Worm (Caenorhabditis elegans) whole organism, L4 larva: ENCODE data around the gene C05D11.13.

Source experiments
- F26F4.8 ChIP-seq: fragments of 200-800 bp; sonication (Bioruptor generic); conservative IDR thresholded peaks from 2 replicates; pipeline ENCODE4 v1.3.6; 2022; ENCODE audit warnings: missing genetic modification characterization, missing compliant biosample characterization
- T20F7.1 ChIP-seq: fragments of 200-800 bp; sonication (Bioruptor generic); optimal IDR thresholded peaks from 2 replicates; lab custom pipeline; 2018; ENCODE audit warnings: mild to moderate bottlenecking, missing genetic modification characterization, missing compliant biosample characterization
- ZK337.2 ChIP-seq: fragments of 200-800 bp; sonication (Bioruptor generic); IDR thresholded peaks from 2 replicates; pipeline ENCODE4 v1.3.6; 2022; ENCODE audit warnings: missing genetic modification reagents, missing genetic modification characterization, missing compliant biosample characterization
- ceh-20 ChIP-seq: fragments of 200-800 bp; sonication (Bioruptor generic); IDR thresholded peaks from 2 replicates; pipeline ENCODE4 v1.3.6; 2022; ENCODE audit warnings: missing genetic modification reagents, missing genetic modification characterization, missing compliant biosample characterization
- cey-2 ChIP-seq: sonication (generic microtip); optimal IDR thresholded peaks from 3 replicates; lab custom pipeline; 2017; ENCODE audit warnings: missing genetic modification characterization, mild to moderate bottlenecking, missing compliant biosample characterization, antibody characterized with exemption, borderline replicate concordance; ENCODE audit not compliant: insufficient read depth
- ctbp-1 ChIP-seq: fragments of 200-800 bp; sonication (Bioruptor generic); IDR thresholded peaks from 2 replicates; pipeline ENCODE4 v1.3.6; 2022; ENCODE audit warnings: missing genetic modification reagents, missing genetic modification characterization, missing compliant biosample characterization
- daf-16 ChIP-seq, 3 experiments: sonication (generic microtip); optimal IDR thresholded peaks; 2 replicates each; lab custom pipeline; 2016 to 2017; ENCODE audit warnings: missing genetic modification characterization in 3 of 3, missing genetic modification reagents in 3 of 3, mild to moderate bottlenecking in 2 of 3, missing compliant biosample characterization in 2 of 3, missing biosample characterization in 1 of 3, moderate library complexity in 1 of 3
- dmd-8 ChIP-seq: fragments of 200-800 bp; sonication (Bioruptor generic); IDR thresholded peaks from 2 replicates; pipeline ENCODE4 v1.3.6; 2022; ENCODE audit warnings: missing genetic modification characterization, missing compliant biosample characterization
- dpl-1 ChIP-seq: fragments of 150-350 bp; optimal IDR thresholded peaks from 2 replicates; lab custom pipeline; 2014; ENCODE audit warnings: missing biosample characterization, missing genetic modification reagents, missing genetic modification characterization
- duxl-1 ChIP-seq: sonication (generic microtip); optimal IDR thresholded peaks from 2 replicates; lab custom pipeline; 2016; ENCODE audit warnings: mild to moderate bottlenecking, missing genetic modification characterization, moderate library complexity, missing compliant biosample characterization; ENCODE audit not compliant: poor library complexity
- dve-1 ChIP-seq: sonication (generic microtip); optimal IDR thresholded peaks from 2 replicates; lab custom pipeline; 2017; ENCODE audit warnings: antibody characterized with exemption, mild to moderate bottlenecking, missing genetic modification characterization, missing compliant biosample characterization; ENCODE audit not compliant: insufficient read depth
- hif-1 ChIP-seq, 2 experiments: sonication (generic microtip); optimal IDR thresholded peaks; 2 replicates each; lab custom pipeline; 2016 to 2017; ENCODE audit warnings: missing compliant biosample characterization in 2 of 2, missing genetic modification characterization in 2 of 2, missing genetic modification reagents in 2 of 2, missing genotype in 2 of 2, mild to moderate bottlenecking in 1 of 2
- hlh-11 ChIP-seq: fragments of 200-800 bp; sonication (Bioruptor generic); optimal IDR thresholded peaks from 2 replicates; lab custom pipeline; 2018; ENCODE audit warnings: mild to moderate bottlenecking, missing genetic modification characterization, missing compliant biosample characterization
- hlh-30 ChIP-seq: sonication (generic microtip); optimal IDR thresholded peaks from 2 replicates; lab custom pipeline; 2017; ENCODE audit warnings: antibody characterized with exemption, mild to moderate bottlenecking, missing genetic modification characterization, missing compliant biosample characterization; ENCODE audit not compliant: insufficient read depth
- hmg-1.1 ChIP-seq: fragments of 200-800 bp; sonication (Bioruptor generic); IDR thresholded peaks from 2 replicates; pipeline ENCODE4 v1.3.6; 2022; ENCODE audit warnings: missing genetic modification reagents, missing genetic modification characterization, missing compliant biosample characterization
- jun-1 ChIP-seq: fragments of 150-350 bp; optimal IDR thresholded peaks from 2 replicates; lab custom pipeline; 2014; ENCODE audit warnings: missing biosample characterization, missing genetic modification reagents, missing genetic modification characterization
- lin-15B ChIP-seq: fragments of 150-350 bp; sonication (generic microtip); optimal IDR thresholded peaks from 3 replicates; lab custom pipeline; 2014; ENCODE audit warnings: missing biosample characterization, missing genetic modification characterization
- lin-29 ChIP-seq: fragments of 200-800 bp; sonication (Bioruptor generic); IDR thresholded peaks from 2 replicates; pipeline ENCODE4 v1.3.6; 2022; ENCODE audit warnings: missing genetic modification reagents, missing genetic modification characterization, missing compliant biosample characterization
- lin-38 ChIP-seq: fragments of 200-800 bp; sonication (Bioruptor generic); IDR thresholded peaks from 2 replicates; pipeline ENCODE4 v1.3.6; 2022; ENCODE audit warnings: missing genetic modification reagents, missing genetic modification characterization, missing compliant biosample characterization
- lsy-2 ChIP-seq, 2 experiments: fragments of 150-350 bp in 1 of 2; sonication (generic microtip) in 1 of 2; optimal IDR thresholded peaks; 2 replicates each; lab custom pipeline; 2014 to 2017; ENCODE audit warnings: missing biosample characterization in 2 of 2, missing genetic modification characterization in 2 of 2
- madf-9 ChIP-seq: fragments of 200-800 bp; sonication (Bioruptor generic); conservative IDR thresholded peaks from 2 replicates; pipeline ENCODE4 v1.3.6; 2022; ENCODE audit warnings: missing genetic modification reagents, missing genetic modification characterization, missing compliant biosample characterization
- mep-1 ChIP-seq: fragments of 150-350 bp; sonication (generic microtip); optimal IDR thresholded peaks from 3 replicates; lab custom pipeline; 2014; ENCODE audit warnings: missing biosample characterization, missing genetic modification characterization
- mes-2 ChIP-seq: sonication (generic microtip); optimal IDR thresholded peaks from 2 replicates; lab custom pipeline; 2016; ENCODE audit warnings: missing genotype, mild to moderate bottlenecking, missing genetic modification characterization, missing compliant biosample characterization; ENCODE audit not compliant: poor library complexity, severe bottlenecking
- mxl-3 ChIP-seq: fragments of 200-800 bp; sonication (Bioruptor generic); optimal IDR thresholded peaks from 2 replicates; lab custom pipeline; 2018; ENCODE audit warnings: mild to moderate bottlenecking, missing genetic modification characterization, missing compliant biosample characterization
- nhr-102 ChIP-seq: sonication (generic microtip); optimal IDR thresholded peaks from 2 replicates; lab custom pipeline; 2016; ENCODE audit warnings: mild to moderate bottlenecking, missing genetic modification characterization, moderate library complexity, missing compliant biosample characterization
- nhr-111 ChIP-seq: fragments of 200-800 bp; sonication (Bioruptor generic); optimal IDR thresholded peaks from 2 replicates; lab custom pipeline; 2018; ENCODE audit warnings: mild to moderate bottlenecking, missing genetic modification characterization, missing compliant biosample characterization
- nhr-237 ChIP-seq: sonication (generic microtip); optimal IDR thresholded peaks from 2 replicates; lab custom pipeline; 2017; ENCODE audit warnings: missing biosample characterization, missing genetic modification characterization
- nhr-25 ChIP-seq: sonication (generic microtip); optimal IDR thresholded peaks from 2 replicates; lab custom pipeline; 2017; ENCODE audit warnings: missing genetic modification characterization, mild to moderate bottlenecking, missing compliant biosample characterization, antibody characterized with exemption, moderate library complexity, borderline replicate concordance; ENCODE audit not compliant: insufficient read depth
- nhr-41 ChIP-seq: fragments of 200-800 bp; sonication (Bioruptor generic); IDR thresholded peaks from 2 replicates; pipeline ENCODE4 v1.3.6; 2022; ENCODE audit warnings: missing genetic modification reagents, missing genetic modification characterization, missing compliant biosample characterization
- nhr-42 ChIP-seq: fragments of 200-800 bp; sonication (Bioruptor generic); IDR thresholded peaks from 2 replicates; pipeline ENCODE4 v1.3.6; 2022; ENCODE audit warnings: missing genetic modification characterization, missing compliant biosample characterization
- nhr-6 ChIP-seq: fragments of 150-350 bp; optimal IDR thresholded peaks from 2 replicates; lab custom pipeline; 2014; ENCODE audit warnings: missing biosample characterization, missing genetic modification characterization
- nhr-76 ChIP-seq: fragments of 150-350 bp; optimal IDR thresholded peaks from 2 replicates; lab custom pipeline; 2014; ENCODE audit warnings: missing biosample characterization, missing genetic modification characterization
- php-3 ChIP-seq: fragments of 200-800 bp; sonication (Bioruptor generic); IDR thresholded peaks from 2 replicates; pipeline ENCODE4 v1.3.6; 2022; ENCODE audit warnings: missing genetic modification reagents, missing genetic modification characterization, missing compliant biosample characterization
- pqm-1 ChIP-seq: sonication (generic microtip); optimal IDR thresholded peaks from 2 replicates; lab custom pipeline; 2017; ENCODE audit warnings: missing biosample characterization, missing genetic modification characterization
- rbr-2 ChIP-seq: sonication (generic microtip); optimal IDR thresholded peaks from 2 replicates; lab custom pipeline; 2016; ENCODE audit warnings: missing genotype, missing genetic modification characterization, missing compliant biosample characterization
- saeg-2 ChIP-seq: fragments of 200-800 bp; sonication (Bioruptor generic); IDR thresholded peaks from 2 replicates; pipeline ENCODE4 v1.3.6; 2022; ENCODE audit warnings: missing genetic modification reagents, missing genetic modification characterization, missing compliant biosample characterization
- spr-1 ChIP-seq: sonication (generic microtip); optimal IDR thresholded peaks from 2 replicates; lab custom pipeline; 2016; ENCODE audit warnings: mild to moderate bottlenecking, missing genetic modification characterization, missing compliant biosample characterization
- tra-1 ChIP-seq: fragments of 200-800 bp; sonication (Bioruptor generic); IDR thresholded peaks from 2 replicates; pipeline ENCODE4 v1.3.6; 2022; ENCODE audit warnings: missing genetic modification reagents, missing genetic modification characterization, missing compliant biosample characterization
- unc-39 ChIP-seq: sonication (generic microtip); optimal IDR thresholded peaks from 2 replicates; lab custom pipeline; 2017; ENCODE audit warnings: missing biosample characterization, missing genetic modification characterization
- unc-62 ChIP-seq, 3 experiments: fragments of 150-350 bp in 1 of 3; sonication (generic microtip); optimal IDR thresholded peaks in 2 of 3; peaks in 1 of 3; 1 replicate in 1 of 3; 2 replicates in 2 of 3; lab custom pipeline; 2014 to 2017; ENCODE audit warnings: missing biosample characterization in 3 of 3, missing genetic modification characterization in 3 of 3, missing genetic modification reagents in 3 of 3, missing genotype in 1 of 3
- vab-7 ChIP-seq: fragments of 200-800 bp; sonication (Bioruptor generic); IDR thresholded peaks from 2 replicates; pipeline ENCODE4 v1.3.6; 2022; ENCODE audit warnings: missing genetic modification reagents, missing genetic modification characterization, missing compliant biosample characterization
- zfp-2 ChIP-seq: sonication (generic microtip); optimal IDR thresholded peaks from 2 replicates; lab custom pipeline; 2016; ENCODE audit warnings: mild to moderate bottlenecking, missing genetic modification characterization, missing compliant biosample characterization
- zfp-3 ChIP-seq: fragments of 200-800 bp; sonication (Bioruptor generic); conservative IDR thresholded peaks from 2 replicates; pipeline ENCODE4 v1.3.6; 2022; ENCODE audit warnings: missing genetic modification reagents, missing genetic modification characterization, missing compliant biosample characterization
- zip-11 ChIP-seq: fragments of 200-800 bp; sonication (Bioruptor generic); IDR thresholded peaks from 2 replicates; pipeline ENCODE4 v1.3.6; 2022; ENCODE audit warnings: missing genetic modification characterization, missing compliant biosample characterization
- ztf-11 ChIP-seq: fragments of 150-350 bp; optimal IDR thresholded peaks from 2 replicates; lab custom pipeline; 2014; ENCODE audit warnings: missing biosample characterization, missing genetic modification characterization
- ztf-7 ChIP-seq: fragments of 150-350 bp; optimal IDR thresholded peaks from 2 replicates; lab custom pipeline; 2014; ENCODE audit warnings: missing biosample characterization, missing genetic modification characterization

Gene C05D11.13

DNA sequence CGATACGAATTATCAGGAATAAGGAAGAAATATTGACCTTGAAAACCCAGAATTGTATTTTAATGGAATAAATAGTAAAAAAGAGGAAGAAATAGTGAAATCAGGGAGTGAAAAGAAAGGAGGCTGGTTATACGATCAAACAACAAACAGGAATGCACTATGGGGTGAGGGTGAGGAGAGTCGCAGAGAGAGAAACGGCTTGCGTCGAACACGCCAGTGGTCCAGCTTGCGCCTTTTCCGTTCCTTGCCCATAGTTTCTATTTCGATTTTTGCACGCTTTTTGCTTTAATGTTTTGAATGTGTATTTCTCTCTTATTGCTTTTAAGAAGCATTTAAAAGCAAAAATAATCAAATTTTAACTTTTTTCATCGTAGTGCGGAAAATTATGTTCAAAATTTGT is 9.3 kb upstream of the C05D11.13 start (continued):
- TF ChIP-seq duxl-1 (tag; lab: Kevin White, UChicago) (peak; percentile 51), nhr-237 (tag; lab: Kevin White, UChicago) (no peak), jun-1 (peak; percentile 5), ztf-11 (tag; lab: Kevin White, UChicago) (no peak), nhr-111 (GFP tag; lab: Kevin White, UChicago) (no peak), dve-1 (tag; lab: Kevin White, UChicago) (peak; percentile 91), vab-7 (GFP tag; lab: Robert Waterston, UW) (no peak), pqm-1 (tag; lab: Kevin White, UChicago) (peak; percentile 27), F26F4.8 (GFP tag; lab: Robert Waterston, UW) (no peak), cey-2 (tag; lab: Kevin White, UChicago) (no peak), unc-62 (GFP tag; optimal IDR thresholded peaks at IDR 0.05 in 1 of 2; lab: Kevin White, UChicago) (peak in 1 of 2 experiments; percentile 65), unc-62 (tag; optimal IDR thresholded peaks at IDR 0.05; lab: Kevin White, UChicago) (no peak), rbr-2 (tag; lab: Kevin White, UChicago) (peak; percentile 87), nhr-25 (tag; lab: Kevin White, UChicago) (peak; percentile 60), ceh-20 (peak; percentile 74), spr-1 (tag; lab: Kevin White, UChicago) (peak; percentile 80), dpl-1 (GFP tag; lab: Kevin White, UChicago) (peak; percentile 81), hif-1 (tag; optimal IDR thresholded peaks at IDR 0.05; lab: Kevin White, UChicago) (peak in 1 of 2 experiments; percentile 88), lin-29 (no peak), nhr-102 (tag; lab: Kevin White, UChicago) (peak; percentile 8), mxl-3 (GFP tag; lab: Kevin White, UChicago) (peak; percentile 71), tra-1 (GFP tag; lab: Robert Waterston, UW) (peak; percentile 43; the same call in 1 of the 2 replicates), ztf-7 (tag; lab: Kevin White, UChicago) (no peak), nhr-41 (GFP tag; lab: Robert Waterston, UW) (no peak), zip-11 (GFP tag; lab: Robert Waterston, UW) (no peak), ZK337.2 (no peak), lin-15B (tag; lab: Kevin White, UChicago) (no peak), T20F7.1 (GFP tag; lab: Kevin White, UChicago) (peak; percentile 62), madf-9 (GFP tag; lab: Robert Waterston, UW) (0 out of 2 replicates have a peak, but pooled peaks have one; percentile 34), lsy-2 (tag; optimal IDR thresholded peaks at IDR 0.05; lab: Kevin White, UChicago) (peak; percentile 71 to 92), nhr-42 (0 out of 2 replicates have a peak, but pooled peaks have one; percentile 11), mep-1 (tag; lab: Kevin White, UChicago) (peak; percentile 95), ctbp-1 (GFP tag; lab: Robert Waterston, UW) (no peak), php-3 (GFP tag; lab: Robert Waterston, UW) (no peak), mes-2 (tag; lab: Kevin White, UChicago) (peak; percentile 93)

DNA sequence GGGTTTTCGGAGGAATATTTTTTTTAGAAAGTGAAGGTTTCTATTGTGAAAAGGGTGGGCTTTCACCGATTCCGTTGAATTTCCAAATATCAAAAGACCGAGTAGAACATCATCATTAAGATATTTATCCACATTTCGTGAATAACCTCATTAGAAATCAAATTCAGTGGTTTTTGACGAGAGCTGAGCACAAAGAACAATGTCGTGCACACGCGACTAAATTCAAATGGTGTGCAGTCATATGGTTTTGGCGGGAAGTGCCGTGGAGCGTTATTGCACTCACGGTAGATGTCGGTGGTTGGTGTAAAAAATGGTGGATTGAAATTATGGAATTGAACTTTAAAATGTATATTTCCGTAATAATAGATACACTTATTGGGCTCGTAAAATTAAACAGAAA is 8.3 kb upstream of the C05D11.13 start:
- TF ChIP-seq hlh-11 (tag; lab: Kevin White, UChicago): peak; percentile 10
- TF ChIP-seq hmg-1.1 (GFP tag; lab: Robert Waterston, UW): 0 out of 2 replicates have a peak, but pooled peaks have one; percentile 11
- TF ChIP-seq nhr-6 (tag; lab: Kevin White, UChicago): no peak
- TF ChIP-seq dmd-8 (GFP tag; lab: Robert Waterston, UW): no peak
- no peak for TF ChIP-seq zfp-2 (tag; lab: Kevin White, UChicago)
- TF ChIP-seq duxl-1 (tag; lab: Kevin White, UChicago): no peak
- TF ChIP-seq mes-2 (tag; lab: Kevin White, UChicago): peak; percentile 5
- TF ChIP-seq lin-38 (GFP tag; lab: Robert Waterston, UW): peak; percentile 39; the same call in 1 of the 2 replicates
- peak in 1 of 2 experiments; percentile 96 for TF ChIP-seq unc-62 (GFP tag; optimal IDR thresholded peaks at IDR 0.05 in 1 of 2; lab: Kevin White, UChicago)
- TF ChIP-seq unc-62 (tag; optimal IDR thresholded peaks at IDR 0.05; lab: Kevin White, UChicago): no peak
- TF ChIP-seq daf-16 (GFP tag; optimal IDR thresholded peaks at IDR 0.05; lab: Kevin White, UChicago): no peak
- no peak for TF ChIP-seq daf-16 (tag; optimal IDR thresholded peaks at IDR 0.05; lab: Kevin White, UChicago)
- TF ChIP-seq zfp-3 (GFP tag; lab: Robert Waterston, UW): no peak
- no peak for TF ChIP-seq nhr-76
- TF ChIP-seq hlh-30 (tag; lab: Kevin White, UChicago): peak; percentile 76
- peak; percentile 58 for TF ChIP-seq dpl-1 (GFP tag; lab: Kevin White, UChicago)
- TF ChIP-seq lsy-2 (tag; optimal IDR thresholded peaks at IDR 0.05; lab: Kevin White, UChicago): peak in 1 of 2 experiments; percentile 28
- no peak for TF ChIP-seq saeg-2 (GFP tag; lab: Robert Waterston, UW)
- peak; percentile 40 for TF ChIP-seq mep-1 (tag; lab: Kevin White, UChicago)
- TF ChIP-seq unc-39 (tag; lab: Kevin White, UChicago): no peak
- peak; percentile 5 for TF ChIP-seq dve-1 (tag; lab: Kevin White, UChicago)
- TF ChIP-seq, all 104 proteins: peak for 10
